Worm (Caenorhabditis elegans): ENCODE results near the gene F08D12.12.

F08D12.12 gene

DNA sequence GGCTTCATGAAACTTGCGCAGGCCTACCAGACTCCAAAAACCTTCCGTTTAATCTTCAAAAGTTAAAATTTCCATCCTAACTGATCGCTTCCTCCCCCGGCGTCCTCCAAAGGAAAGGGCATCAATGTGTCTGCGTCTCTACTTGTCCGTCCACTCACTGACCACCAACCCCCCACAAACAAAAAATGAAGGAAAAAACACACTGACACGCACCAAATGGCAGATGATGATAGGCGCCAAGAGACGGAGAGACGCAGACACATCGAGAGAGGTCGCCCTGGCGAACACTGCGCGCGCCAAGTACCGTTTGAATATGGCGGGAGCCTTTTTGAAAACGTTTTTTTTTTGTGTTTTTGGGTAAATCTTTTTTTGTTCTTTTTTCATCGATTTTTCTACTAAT lies 52.1 kb downstream of the F08D12.12 start:
- no peak for TF ChIP-seq dao-5 (tag; optimal IDR thresholded peaks at IDR 0.05)
- no peak for TF ChIP-seq him-1 (tag; optimal IDR thresholded peaks at IDR 0.05)
- no peak for TF ChIP-seq W03F9.2 (tag; optimal IDR thresholded peaks at IDR 0.05)

DNA sequence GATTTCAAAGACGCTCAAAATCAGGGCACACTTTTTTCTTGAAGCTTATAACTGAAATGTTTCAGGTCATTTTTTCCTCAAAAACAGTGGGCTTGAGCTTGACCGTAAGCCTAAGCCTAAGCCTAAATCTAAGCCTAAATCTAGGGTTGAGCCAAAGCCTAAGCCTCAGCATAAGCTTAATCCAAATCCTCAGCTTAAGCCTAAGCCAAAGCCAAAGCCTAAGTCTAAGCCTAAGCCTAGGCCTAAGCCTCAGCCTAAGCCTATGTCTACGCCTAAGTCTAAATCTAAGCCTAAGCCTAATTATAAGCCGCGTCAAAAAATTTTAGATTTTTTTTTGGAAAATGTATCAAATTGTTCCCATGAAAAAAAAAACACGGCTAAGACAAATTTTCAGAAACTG lies 52.6 kb downstream of the F08D12.12 start:
- TF ChIP-seq him-1 (tag; optimal IDR thresholded peaks at IDR 0.05) (no peak), W03F9.2 (tag; optimal IDR thresholded peaks at IDR 0.05) (no peak), dao-5 (tag; optimal IDR thresholded peaks at IDR 0.05) (no peak)
